Worm (Caenorhabditis elegans) whole organism, young adult: Measurements from ENCODE around the gene cyy-1.

Source experiments
- D2030.7 ChIP-seq: fragments of 200-800 bp; sonication (Bioruptor generic); IDR thresholded peaks from 2 replicates; pipeline ENCODE4 v1.3.6; 2022; ENCODE audit warnings: missing genetic modification reagents, missing genetic modification characterization, missing compliant biosample characterization
- Y53G8AR.9 ChIP-seq: fragments of 200-800 bp; sonication (Bioruptor generic); conservative IDR thresholded peaks from 2 replicates; pipeline ENCODE4 v1.3.6; 2022; ENCODE audit warnings: missing genetic modification reagents, missing genetic modification characterization, missing compliant biosample characterization
- Y56A3A.18 ChIP-seq: fragments of 200-800 bp; sonication (Bioruptor generic); IDR thresholded peaks from 2 replicates; pipeline ENCODE4 v1.3.6; 2022; ENCODE audit warnings: missing genetic modification reagents, missing genetic modification characterization, missing compliant biosample characterization
- bed-1 ChIP-seq: fragments of 200-800 bp; sonication (Bioruptor generic); IDR thresholded peaks from 2 replicates; pipeline ENCODE4 v1.3.6; 2022; ENCODE audit warnings: missing genetic modification reagents, missing genetic modification characterization, missing compliant biosample characterization
- hmg-1.2 ChIP-seq: fragments of 200-800 bp; sonication (Bioruptor generic); IDR thresholded peaks from 2 replicates; pipeline ENCODE4 v1.3.6; 2022; ENCODE audit warnings: missing genetic modification reagents, missing genetic modification characterization, missing compliant biosample characterization
- nhr-120 ChIP-seq: fragments of 200-800 bp; sonication (Bioruptor generic); IDR thresholded peaks from 2 replicates; pipeline ENCODE4 v1.3.6; 2022; ENCODE audit warnings: missing genetic modification characterization, missing compliant biosample characterization
- nhr-90 ChIP-seq: sonication (generic microtip); optimal IDR thresholded peaks from 2 replicates; lab custom pipeline; 2016; ENCODE audit warnings: missing genotype, mild to moderate bottlenecking, missing genetic modification characterization, missing compliant biosample characterization
- sdz-38 ChIP-seq: sonication (generic microtip); optimal IDR thresholded peaks from 2 replicates; lab custom pipeline; 2016; ENCODE audit warnings: missing genotype, missing genetic modification characterization, missing compliant biosample characterization

DNA sequence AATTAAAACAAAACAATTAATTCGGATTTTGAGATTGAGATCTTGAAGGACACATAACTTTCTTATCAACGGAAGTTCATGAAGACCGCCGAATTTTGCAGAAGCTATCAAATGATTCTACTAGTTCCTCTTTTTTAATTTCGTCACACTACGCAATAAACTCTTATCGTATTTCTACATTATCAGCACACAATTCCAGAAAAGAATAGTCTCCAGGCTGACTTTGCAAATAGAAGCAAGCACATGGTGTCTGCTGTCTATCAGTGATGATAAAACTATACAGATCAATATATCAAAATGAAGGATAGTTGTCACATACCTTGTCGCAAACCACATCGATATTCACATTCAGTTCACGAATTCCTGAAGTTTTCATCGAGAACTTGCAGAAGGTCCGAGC is 5.2 kb upstream of the cyy-1 start:
- TF ChIP-seq hmg-1.2 (GFP tag; lab: Robert Waterston, UW) (no peak), D2030.7 (GFP tag; lab: Robert Waterston, UW) (no peak), nhr-90 (no peak), Y53G8AR.9 (GFP tag; lab: Robert Waterston, UW) (no peak), Y56A3A.18 (no peak), bed-1 (no peak), sdz-38 (no peak), nhr-120 (GFP tag; lab: Robert Waterston, UW) (no peak)
